Worm (Caenorhabditis elegans) whole organism, midembryonic: Measurements from ENCODE around the gene W08G11.1.

Experiments
- T22C8.4 ChIP-seq: fragments of 200-800 bp; sonication (Bioruptor generic); IDR thresholded peaks from 2 replicates; pipeline ENCODE4 v1.3.6; 2022; ENCODE audit warnings: missing genetic modification characterization, missing compliant biosample characterization
- cog-1 ChIP-seq: sonication (generic microtip); optimal IDR thresholded peaks from 2 replicates; lab custom pipeline; 2016; ENCODE audit warnings: missing genetic modification characterization, missing compliant biosample characterization
- flt-1 ChIP-seq: fragments of 200-800 bp; sonication (Bioruptor generic); IDR thresholded peaks from 2 replicates; pipeline ENCODE4 v1.3.6; 2022; ENCODE audit warnings: missing genetic modification characterization, missing compliant biosample characterization
- med-1 ChIP-seq: sonication (generic microtip); optimal IDR thresholded peaks from 2 replicates; lab custom pipeline; 2017; ENCODE audit warnings: missing genetic modification characterization, mild to moderate bottlenecking, missing compliant biosample characterization, antibody characterized with exemption, missing genetic modification reagents; ENCODE audit not compliant: insufficient read depth
- ref-1 ChIP-seq: fragments of 200-800 bp; sonication (Bioruptor generic); conservative IDR thresholded peaks from 2 replicates; pipeline ENCODE4 v1.3.6; 2022; ENCODE audit warnings: missing genetic modification reagents, missing genetic modification characterization, missing compliant biosample characterization
- tab-1 ChIP-seq: fragments of 200-800 bp; sonication (Bioruptor generic); IDR thresholded peaks from 2 replicates; pipeline ENCODE4 v1.3.6; 2022; ENCODE audit warnings: missing genetic modification characterization, missing compliant biosample characterization
- ztf-23 ChIP-seq: fragments of 200-800 bp; sonication (Bioruptor generic); IDR thresholded peaks from 2 replicates; pipeline ENCODE4 v1.3.6; 2022; ENCODE audit warnings: missing genetic modification reagents, missing genetic modification characterization, missing compliant biosample characterization
- ztf-29 ChIP-seq: fragments of 200-800 bp; sonication (Bioruptor generic); IDR thresholded peaks from 2 replicates; pipeline ENCODE4 v1.3.6; 2022; ENCODE audit warnings: missing genetic modification reagents, missing genetic modification characterization, missing compliant biosample characterization

DNA sequence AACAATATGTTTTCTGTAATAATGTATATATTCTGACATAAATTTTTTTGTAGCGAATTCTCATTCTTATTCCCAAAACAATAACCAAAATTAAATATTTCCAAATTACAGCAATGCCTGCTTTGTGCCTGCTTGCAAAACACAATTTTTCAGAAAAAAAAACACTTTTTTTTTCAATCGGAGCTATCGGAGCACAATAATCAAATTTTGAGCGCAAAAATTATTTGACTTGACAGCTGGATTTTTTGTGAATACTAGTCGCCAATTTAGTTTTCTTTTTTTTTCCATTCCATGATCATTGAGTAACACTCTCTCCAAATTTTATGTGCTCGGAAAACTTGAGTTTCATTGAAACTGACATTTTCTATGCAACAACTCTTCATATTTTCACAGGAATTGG lies 29.6 kb upstream of the W08G11.1 start, which contains the start of gene srh-180:
- TF ChIP-seq med-1 (GFP tag; lab: Kevin White, UChicago) (no peak), flt-1 (no peak), ztf-29 (GFP tag; lab: Robert Waterston, UW) (no peak), T22C8.4 (GFP tag; lab: Robert Waterston, UW) (no peak), tab-1 (GFP tag; lab: Robert Waterston, UW) (no peak), cog-1 (no peak), ztf-23 (GFP tag; lab: Robert Waterston, UW) (no peak), ref-1 (no peak)
